Fruit fly (Drosophila melanogaster) whole organism, wandering third instar larva: ENCODE measurements around the gene CG9674.

ENCODE experiments used
- Dfd ChIP-seq: fragments of >200 bp; optimal IDR thresholded peaks from 2 replicates; lab custom pipeline; 2017; ENCODE audit warnings: missing biosample characterization, missing genetic modification characterization
- fru ChIP-seq: fragments of 200-800 bp; sonication (Bioruptor generic); optimal IDR thresholded peaks from 3 replicates; lab custom pipeline; 2016; ENCODE audit warnings: missing biosample characterization, mild to moderate bottlenecking, missing genetic modification characterization

DNA sequence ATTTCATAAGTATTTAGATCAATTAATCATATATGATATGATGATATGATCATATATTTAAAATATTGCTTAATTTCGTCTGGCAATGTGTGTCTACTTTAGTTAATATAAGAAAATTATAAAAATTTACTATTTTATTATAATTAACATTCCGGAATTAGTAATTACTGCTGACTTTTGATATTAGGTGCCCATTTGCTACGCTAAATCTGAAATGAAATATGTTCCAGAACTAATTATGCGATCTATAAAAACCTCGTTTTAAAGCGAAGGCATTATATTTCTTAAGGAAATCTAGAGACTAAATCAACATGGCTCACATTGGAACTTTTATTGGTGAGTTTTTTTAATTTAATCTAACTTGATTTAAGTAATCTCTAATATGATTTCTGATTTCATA lies 52.3 kb downstream of the CG9674 start, which contains the start of gene CG42852:
- TF ChIP-seq Dfd (GFP tag; lab: Kevin White, UChicago) (no peak), fru (GFP tag; lab: Kevin White, UChicago) (no peak)
